Fruit fly (Drosophila melanogaster): ENCODE data around the gene ttm2.

ttm2 gene

dm6 chr3L:257618-258475 is 17.1 kb upstream of the ttm2 start, which contains the start of the genes DIP2 and wac (continued):
- TF ChIP-seq CG13287 (GFP tag; IDR thresholded peaks at IDR 0.05; ENCODE audit: partially characterized antibody) (peak; percentile 96), usp (GFP tag; optimal IDR thresholded peaks at IDR 0.05) (no peak), Fer2 (tag; optimal IDR thresholded peaks at IDR 0.05) (peak; percentile 57), Dll (GFP tag; IDR thresholded peaks at IDR 0.05; ENCODE audit: partially characterized antibody) (peak; percentile 96), row (GFP tag; IDR thresholded peaks at IDR 0.05) (peak; percentile 68), ac (GFP tag; optimal IDR thresholded peaks at IDR 0.05) (no peak), Dek (tag; optimal IDR thresholded peaks at IDR 0.05) (no peak), CG14860 (GFP tag; IDR thresholded peaks at IDR 0.05; ENCODE audit: partially characterized antibody) (peak; percentile 76), CG9932 (GFP tag; IDR thresholded peaks at IDR 0.05) (peak; percentile 94), prd (optimal IDR thresholded peaks at IDR 0.05) (no peak), prd (GFP tag; IDR thresholded peaks at IDR 0.05) (peak; percentile 76; the same call in 2 of the 3 replicates), MTF-1 (GFP tag; optimal IDR thresholded peaks at IDR 0.05; ENCODE audit: borderline replicate concordance) (peak; percentile 39), CG2129 (GFP tag; IDR thresholded peaks at IDR 0.05; ENCODE audit: partially characterized antibody) (peak; percentile 55), ssp (GFP tag; IDR thresholded peaks at IDR 0.05) (peak; percentile 53; the same call in 1 of the 2 replicates), mld (GFP tag; IDR thresholded peaks at IDR 0.05; ENCODE audit: partially characterized antibody) (peak; percentile 63; the same call in 2 of the 3 replicates), HLH3B (GFP tag; IDR thresholded peaks at IDR 0.05) (peak; percentile 58; the same call in 1 of the 2 replicates), Dip2 (GFP tag; IDR thresholded peaks at IDR 0.05) (no peak), hbn (GFP tag; IDR thresholded peaks at IDR 0.05; ENCODE audit: partially characterized antibody) (peak; percentile 85), dmrt99B (tag; optimal IDR thresholded peaks at IDR 0.05) (no peak), CG2889 (GFP tag; IDR thresholded peaks at IDR 0.05) (peak; percentile 60; the same call in 2 of the 3 replicates), corto (GFP tag; optimal IDR thresholded peaks at IDR 0.05) (peak; percentile 30), CG8924 (tag; optimal IDR thresholded peaks at IDR 0.05) (peak; percentile 74), tll (GFP tag; optimal IDR thresholded peaks at IDR 0.05) (no peak), E2f1 (GFP tag; IDR thresholded peaks at IDR 0.05) (no peak; the same call in none of the 2 replicates), CG18011 (GFP tag; optimal IDR thresholded peaks at IDR 0.05) (peak; percentile 71), CG14014 (GFP tag; IDR thresholded peaks at IDR 0.05) (peak; percentile 71), BtbVII (GFP tag; optimal IDR thresholded peaks at IDR 0.05) (peak; percentile 39), bcd (GFP tag; optimal IDR thresholded peaks at IDR 0.05) (peak; percentile 82), CG6254 (GFP tag; optimal IDR thresholded peaks at IDR 0.05) (peak; percentile 10), Awh (GFP tag; IDR thresholded peaks at IDR 0.05) (0 out of 2 replicates have a peak, but pooled peaks have one; percentile 40), NFAT (GFP tag; IDR thresholded peaks at IDR 0.05) (peak; percentile 88), MBD-R2 (GFP tag; IDR thresholded peaks at IDR 0.05) (peak; percentile 66), grau (tag; optimal IDR thresholded peaks at IDR 0.05) (peak; percentile 62), seq (GFP tag; IDR thresholded peaks at IDR 0.05) (no peak; the same call in 1 of the 2 replicates), CG11456 (GFP tag; IDR thresholded peaks at IDR 0.05) (peak; percentile 88), pita (GFP tag; optimal IDR thresholded peaks at IDR 0.05) (peak; percentile 46), Nf-YA (GFP tag; IDR thresholded peaks at IDR 0.05) (no peak), gcm (GFP tag; optimal IDR thresholded peaks at IDR 0.05) (peak; percentile 33), grn (GFP tag; optimal IDR thresholded peaks at IDR 0.05) (no peak), twi (tag; optimal IDR thresholded peaks at IDR 0.05) (no peak), CG7963 (GFP tag; IDR thresholded peaks at IDR 0.05; ENCODE audit: partially characterized antibody) (peak; percentile 73), CG7987 (GFP tag; optimal IDR thresholded peaks at IDR 0.05) (peak; percentile 75), her (GFP tag; optimal IDR thresholded peaks at IDR 0.05) (peak; percentile 86), CG5180 (GFP tag; optimal IDR thresholded peaks at IDR 0.05) (no peak), CG3407 (GFP tag; optimal IDR thresholded peaks at IDR 0.05) (no peak), cad (GFP tag; optimal IDR thresholded peaks at IDR 0.05) (no peak), Taf1 (GFP tag; IDR thresholded peaks at IDR 0.05) (peak; percentile 20; the same call in 1 of the 2 replicates), CG16779 (GFP tag; IDR thresholded peaks at IDR 0.05) (peak; percentile 71)
